Worm (Caenorhabditis elegans): ENCODE results near the gene H43E16.1.

ce11 chrII:6710596-6710995 is 36.5 kb downstream of the H43E16.1 start:
- no peak for TF ChIP-seq nhr-237 (tag; optimal IDR thresholded peaks at IDR 0.05)
- TF ChIP-seq zag-1 (tag; optimal IDR thresholded peaks at IDR 0.05) = no peak
- no peak for TF ChIP-seq mdt-29 (GFP tag; IDR thresholded peaks at IDR 0.05)
- no peak for TF ChIP-seq lsy-2 (tag; optimal IDR thresholded peaks at IDR 0.05)
- TF ChIP-seq Y48G9A.11 (GFP tag; IDR thresholded peaks at IDR 0.05) = no peak
- no peak for TF ChIP-seq unc-39 (tag; optimal IDR thresholded peaks at IDR 0.05)
- TF ChIP-seq mep-1 (tag; optimal IDR thresholded peaks at IDR 0.05) = no peak
- TF ChIP-seq nhr-77 (tag; optimal IDR thresholded peaks at IDR 0.05) = no peak
- no peak for TF ChIP-seq T26A8.4 (GFP tag; IDR thresholded peaks at IDR 0.05)
- no peak for TF ChIP-seq ctbp-1 (GFP tag; IDR thresholded peaks at IDR 0.05)
- no peak for TF ChIP-seq ama-1 (optimal IDR thresholded peaks at IDR 0.05)
